Worm (Caenorhabditis elegans) whole organism, late embryonic: ENCODE results near the gene C48B4.11.

Experiments
- elt-2 ChIP-seq: sonication (generic microtip); optimal IDR thresholded peaks from 2 replicates; lab custom pipeline; 2016; ENCODE audit warnings: missing genetic modification reagents, missing genetic modification characterization, missing compliant biosample characterization
- pag-3 ChIP-seq: sonication (generic microtip); optimal IDR thresholded peaks from 2 replicates; lab custom pipeline; 2016; ENCODE audit warnings: missing compliant biosample characterization, missing genetic modification characterization, borderline replicate concordance
- ref-2 ChIP-seq: sonication (generic microtip); optimal IDR thresholded peaks from 2 replicates; lab custom pipeline; 2016; ENCODE audit warnings: missing genetic modification characterization, missing compliant biosample characterization
- tbx-2 ChIP-seq: sonication (generic microtip); optimal IDR thresholded peaks from 2 replicates; lab custom pipeline; 2016; ENCODE audit warnings: missing genetic modification characterization, missing compliant biosample characterization
- tbx-7 ChIP-seq: sonication (generic microtip); optimal IDR thresholded peaks from 2 replicates; lab custom pipeline; 2016; ENCODE audit warnings: missing genotype, missing genetic modification characterization, missing compliant biosample characterization

- TF ChIP-seq pag-3 (tag; lab: Kevin White, UChicago) (no peak), elt-2 (tag; lab: Kevin White, UChicago) (no peak), tbx-2 (tag; lab: Kevin White, UChicago) (no peak), ref-2 (tag; lab: Kevin White, UChicago) (no peak), tbx-7 (tag; lab: Kevin White, UChicago) (no peak)
These were observed 34.7 kb upstream of the C48B4.11 start, which contains the start of gene F58A4.2 for ce11 chrIII:9600645-9601044.
